Worm (Caenorhabditis elegans): ENCODE results near the gene nlp-11.

- TF ChIP-seq flt-1 (GFP tag; IDR thresholded peaks at IDR 0.05) (no peak), klf-2 (GFP tag; conservative IDR thresholded peaks at IDR 0.05) (no peak), ztf-23 (GFP tag; IDR thresholded peaks at IDR 0.05) (no peak), cog-1 (tag; optimal IDR thresholded peaks at IDR 0.05) (no peak), ref-1 (GFP tag; conservative IDR thresholded peaks at IDR 0.05) (no peak)
Measured at ce11 chrII:9690067-9690632, 1.6 kb downstream of the nlp-11 start.
